Worm (Caenorhabditis elegans) whole organism, L4 larva: ENCODE data around the gene hlh-29.

Experiments
- F26F4.8 ChIP-seq: fragments of 200-800 bp; sonication (Bioruptor generic); conservative IDR thresholded peaks from 2 replicates; pipeline ENCODE4 v1.3.6; 2022; ENCODE audit warnings: missing genetic modification characterization, missing compliant biosample characterization
- F49E8.2 ChIP-seq: sonication (generic microtip); optimal IDR thresholded peaks from 2 replicates; lab custom pipeline; 2016; ENCODE audit warnings: missing compliant biosample characterization, mild to moderate bottlenecking, missing genetic modification characterization, borderline replicate concordance
- Y75B8A.6 ChIP-seq: fragments of 200-800 bp; sonication (Bioruptor generic); IDR thresholded peaks from 2 replicates; pipeline ENCODE4 v1.3.6; 2022; ENCODE audit warnings: missing genetic modification reagents, missing genetic modification characterization, missing compliant biosample characterization
- ZK546.5 ChIP-seq, 2 experiments: sonication (generic microtip); optimal IDR thresholded peaks; 2 replicates each; lab custom pipeline; 2017; ENCODE audit warnings: missing biosample characterization in 2 of 2, missing genetic modification characterization in 2 of 2
- ama-1 ChIP-seq: fragments of 150-350 bp; optimal IDR thresholded peaks from 2 replicates; lab custom pipeline; 2014; ENCODE audit warnings: inconsistent platforms, mixed read lengths
- attf-4 ChIP-seq: sonication (generic microtip); optimal IDR thresholded peaks from 3 replicates; lab custom pipeline; 2017; ENCODE audit warnings: missing biosample characterization, missing genetic modification characterization
- ceh-28 ChIP-seq: fragments of 150-350 bp; optimal IDR thresholded peaks from 2 replicates; lab custom pipeline; 2014; ENCODE audit warnings: missing biosample characterization, missing genetic modification reagents, missing genetic modification characterization
- ceh-44 ChIP-seq: fragments of 200-800 bp; sonication (Bioruptor generic); IDR thresholded peaks from 2 replicates; pipeline ENCODE4 v1.3.6; 2022; ENCODE audit warnings: missing genetic modification reagents, missing genetic modification characterization, missing compliant biosample characterization
- ceh-82 ChIP-seq: sonication (generic microtip); optimal IDR thresholded peaks from 2 replicates; lab custom pipeline; 2017; ENCODE audit warnings: missing biosample characterization, missing genetic modification characterization
- daf-19 ChIP-seq: fragments of 200-800 bp; sonication (Bioruptor generic); conservative IDR thresholded peaks from 2 replicates; pipeline ENCODE4 v1.3.6; 2022; ENCODE audit warnings: missing genetic modification characterization, missing compliant biosample characterization
- daf-8 ChIP-seq: fragments of 200-800 bp; sonication (Bioruptor generic); IDR thresholded peaks from 2 replicates; pipeline ENCODE4 v1.3.6; 2022; ENCODE audit warnings: missing genetic modification characterization, missing compliant biosample characterization
- duxl-1 ChIP-seq: sonication (generic microtip); optimal IDR thresholded peaks from 2 replicates; lab custom pipeline; 2016; ENCODE audit warnings: mild to moderate bottlenecking, missing genetic modification characterization, moderate library complexity, missing compliant biosample characterization; ENCODE audit not compliant: poor library complexity
- egl-27 ChIP-seq: sonication (generic microtip); optimal IDR thresholded peaks from 3 replicates; lab custom pipeline; 2017; ENCODE audit warnings: missing biosample characterization, missing genetic modification reagents, missing genetic modification characterization
- egl-43 ChIP-seq: fragments of 200-800 bp; sonication (Bioruptor generic); IDR thresholded peaks from 2 replicates; pipeline ENCODE4 v1.3.6; 2022; ENCODE audit warnings: missing genetic modification reagents, missing genetic modification characterization, missing compliant biosample characterization
- fkh-10 ChIP-seq: fragments of 150-350 bp; optimal IDR thresholded peaks from 2 replicates; lab custom pipeline; 2014; ENCODE audit warnings: missing biosample characterization, missing genetic modification reagents, missing genetic modification characterization
- fos-1 ChIP-seq: fragments of 150-350 bp; optimal IDR thresholded peaks from 2 replicates; lab custom pipeline; 2014; ENCODE audit warnings: missing biosample characterization, missing genetic modification characterization
- gei-8 ChIP-seq: fragments of 200-800 bp; sonication (Bioruptor generic); optimal IDR thresholded peaks from 2 replicates; lab custom pipeline; 2018; ENCODE audit warnings: mild to moderate bottlenecking, missing genetic modification characterization, missing compliant biosample characterization
- hmg-1.1 ChIP-seq: fragments of 200-800 bp; sonication (Bioruptor generic); IDR thresholded peaks from 2 replicates; pipeline ENCODE4 v1.3.6; 2022; ENCODE audit warnings: missing genetic modification reagents, missing genetic modification characterization, missing compliant biosample characterization
- lim-7 ChIP-seq: fragments of 200-800 bp; sonication (Bioruptor generic); IDR thresholded peaks from 2 replicates; pipeline ENCODE4 v1.3.6; 2022; ENCODE audit warnings: missing genetic modification characterization, missing compliant biosample characterization
- lin-1 ChIP-seq: fragments of 200-800 bp; sonication (Bioruptor generic); IDR thresholded peaks from 2 replicates; pipeline ENCODE4 v1.3.6; 2022; ENCODE audit warnings: missing genetic modification reagents, missing genetic modification characterization, missing compliant biosample characterization
- lin-13 ChIP-seq: fragments of 150-350 bp; optimal IDR thresholded peaks from 2 replicates; lab custom pipeline; 2014; ENCODE audit warnings: missing biosample characterization, missing genetic modification reagents, missing genetic modification characterization
- lin-29 ChIP-seq: fragments of 200-800 bp; sonication (Bioruptor generic); IDR thresholded peaks from 2 replicates; pipeline ENCODE4 v1.3.6; 2022; ENCODE audit warnings: missing genetic modification reagents, missing genetic modification characterization, missing compliant biosample characterization
- lsy-2 ChIP-seq, 2 experiments: fragments of 150-350 bp in 1 of 2; sonication (generic microtip) in 1 of 2; optimal IDR thresholded peaks; 2 replicates each; lab custom pipeline; 2014 to 2017; ENCODE audit warnings: missing biosample characterization in 2 of 2, missing genetic modification characterization in 2 of 2
- madf-9 ChIP-seq: fragments of 200-800 bp; sonication (Bioruptor generic); conservative IDR thresholded peaks from 2 replicates; pipeline ENCODE4 v1.3.6; 2022; ENCODE audit warnings: missing genetic modification reagents, missing genetic modification characterization, missing compliant biosample characterization
- mdl-1 ChIP-seq, 2 experiments: fragments of 150-350 bp in 1 of 2; sonication (generic microtip) in 1 of 2; optimal IDR thresholded peaks; 2 replicates each; lab custom pipeline; 2014 to 2017; ENCODE audit warnings: missing biosample characterization in 2 of 2, missing genetic modification characterization in 2 of 2
- mdt-29 ChIP-seq: fragments of 200-800 bp; sonication (Bioruptor generic); IDR thresholded peaks from 2 replicates; pipeline ENCODE4 v1.3.6; 2022; ENCODE audit warnings: missing genetic modification reagents, missing genetic modification characterization, missing compliant biosample characterization
- mep-1 ChIP-seq: fragments of 150-350 bp; sonication (generic microtip); optimal IDR thresholded peaks from 3 replicates; lab custom pipeline; 2014; ENCODE audit warnings: missing biosample characterization, missing genetic modification characterization
- mes-2 ChIP-seq: sonication (generic microtip); optimal IDR thresholded peaks from 2 replicates; lab custom pipeline; 2016; ENCODE audit warnings: missing genotype, mild to moderate bottlenecking, missing genetic modification characterization, missing compliant biosample characterization; ENCODE audit not compliant: poor library complexity, severe bottlenecking
- mxl-2 ChIP-seq: fragments of 200-800 bp; sonication (Bioruptor generic); conservative IDR thresholded peaks from 2 replicates; pipeline ENCODE4 v1.3.6; 2022; ENCODE audit warnings: missing genetic modification reagents, missing genetic modification characterization, missing compliant biosample characterization
- nhr-10 ChIP-seq: fragments of 150-350 bp; optimal IDR thresholded peaks from 2 replicates; lab custom pipeline; 2014; ENCODE audit warnings: missing biosample characterization, missing genetic modification characterization
- nhr-102 ChIP-seq: sonication (generic microtip); optimal IDR thresholded peaks from 2 replicates; lab custom pipeline; 2016; ENCODE audit warnings: mild to moderate bottlenecking, missing genetic modification characterization, moderate library complexity, missing compliant biosample characterization
- nhr-111 ChIP-seq: fragments of 200-800 bp; sonication (Bioruptor generic); optimal IDR thresholded peaks from 2 replicates; lab custom pipeline; 2018; ENCODE audit warnings: mild to moderate bottlenecking, missing genetic modification characterization, missing compliant biosample characterization
- nhr-41 ChIP-seq: fragments of 200-800 bp; sonication (Bioruptor generic); IDR thresholded peaks from 2 replicates; pipeline ENCODE4 v1.3.6; 2022; ENCODE audit warnings: missing genetic modification reagents, missing genetic modification characterization, missing compliant biosample characterization
- nhr-42 ChIP-seq: fragments of 200-800 bp; sonication (Bioruptor generic); IDR thresholded peaks from 2 replicates; pipeline ENCODE4 v1.3.6; 2022; ENCODE audit warnings: missing genetic modification characterization, missing compliant biosample characterization
- nhr-48 ChIP-seq: sonication (generic microtip); optimal IDR thresholded peaks from 2 replicates; lab custom pipeline; 2016; ENCODE audit warnings: mild to moderate bottlenecking, missing genetic modification characterization, missing compliant biosample characterization
- nhr-6 ChIP-seq: fragments of 150-350 bp; optimal IDR thresholded peaks from 2 replicates; lab custom pipeline; 2014; ENCODE audit warnings: missing biosample characterization, missing genetic modification characterization
- nhr-76 ChIP-seq: fragments of 150-350 bp; optimal IDR thresholded peaks from 2 replicates; lab custom pipeline; 2014; ENCODE audit warnings: missing biosample characterization, missing genetic modification characterization
- nhr-77 ChIP-seq: fragments of 150-350 bp; optimal IDR thresholded peaks from 2 replicates; lab custom pipeline; 2014; ENCODE audit warnings: missing biosample characterization, missing genetic modification characterization
- pha-4 ChIP-seq, 2 experiments: fragments of 150-350 bp in 1 of 2; fragments of 200-800 bp in 1 of 2; sonication (Bioruptor generic) in 1 of 2; IDR thresholded peaks in 1 of 2; optimal IDR thresholded peaks in 1 of 2; 2 replicates each; pipeline versions ENCODE4 v1.3.6 to Lab custom; 2014 to 2022; ENCODE audit warnings: missing genetic modification characterization in 2 of 2, missing genetic modification reagents in 2 of 2, missing biosample characterization in 1 of 2, missing compliant biosample characterization in 1 of 2
- php-3 ChIP-seq: fragments of 200-800 bp; sonication (Bioruptor generic); IDR thresholded peaks from 2 replicates; pipeline ENCODE4 v1.3.6; 2022; ENCODE audit warnings: missing genetic modification reagents, missing genetic modification characterization, missing compliant biosample characterization
- set-16 ChIP-seq: fragments of 200-800 bp; sonication (Bioruptor generic); IDR thresholded peaks from 2 replicates; pipeline ENCODE4 v1.3.6; 2022; ENCODE audit warnings: missing genetic modification reagents, missing genetic modification characterization, missing compliant biosample characterization
- skn-1 ChIP-seq: fragments of 150-350 bp; optimal IDR thresholded peaks from 2 replicates; lab custom pipeline; 2014; ENCODE audit warnings: missing biosample characterization, missing genetic modification characterization
- snpc-4 ChIP-seq: fragments of 150-350 bp; optimal IDR thresholded peaks from 2 replicates; lab custom pipeline; 2014; ENCODE audit warnings: missing biosample characterization, missing genetic modification characterization
- tra-1 ChIP-seq: fragments of 200-800 bp; sonication (Bioruptor generic); IDR thresholded peaks from 2 replicates; pipeline ENCODE4 v1.3.6; 2022; ENCODE audit warnings: missing genetic modification reagents, missing genetic modification characterization, missing compliant biosample characterization
- unc-130 ChIP-seq: sonication (generic microtip); optimal IDR thresholded peaks from 2 replicates; lab custom pipeline; 2016; ENCODE audit warnings: missing genetic modification reagents, missing genetic modification characterization, missing compliant biosample characterization
- unc-39 ChIP-seq: sonication (generic microtip); optimal IDR thresholded peaks from 2 replicates; lab custom pipeline; 2017; ENCODE audit warnings: missing biosample characterization, missing genetic modification characterization
- zfp-2 ChIP-seq: sonication (generic microtip); optimal IDR thresholded peaks from 2 replicates; lab custom pipeline; 2016; ENCODE audit warnings: mild to moderate bottlenecking, missing genetic modification characterization, missing compliant biosample characterization
- zfp-3 ChIP-seq: fragments of 200-800 bp; sonication (Bioruptor generic); conservative IDR thresholded peaks from 2 replicates; pipeline ENCODE4 v1.3.6; 2022; ENCODE audit warnings: missing genetic modification reagents, missing genetic modification characterization, missing compliant biosample characterization
- zip-2 ChIP-seq: fragments of 150-350 bp; optimal IDR thresholded peaks from 2 replicates; lab custom pipeline; 2014; ENCODE audit warnings: missing biosample characterization, missing genetic modification characterization
- ztf-7 ChIP-seq: fragments of 150-350 bp; optimal IDR thresholded peaks from 2 replicates; lab custom pipeline; 2014; ENCODE audit warnings: missing biosample characterization, missing genetic modification characterization

Gene hlh-29

DNA sequence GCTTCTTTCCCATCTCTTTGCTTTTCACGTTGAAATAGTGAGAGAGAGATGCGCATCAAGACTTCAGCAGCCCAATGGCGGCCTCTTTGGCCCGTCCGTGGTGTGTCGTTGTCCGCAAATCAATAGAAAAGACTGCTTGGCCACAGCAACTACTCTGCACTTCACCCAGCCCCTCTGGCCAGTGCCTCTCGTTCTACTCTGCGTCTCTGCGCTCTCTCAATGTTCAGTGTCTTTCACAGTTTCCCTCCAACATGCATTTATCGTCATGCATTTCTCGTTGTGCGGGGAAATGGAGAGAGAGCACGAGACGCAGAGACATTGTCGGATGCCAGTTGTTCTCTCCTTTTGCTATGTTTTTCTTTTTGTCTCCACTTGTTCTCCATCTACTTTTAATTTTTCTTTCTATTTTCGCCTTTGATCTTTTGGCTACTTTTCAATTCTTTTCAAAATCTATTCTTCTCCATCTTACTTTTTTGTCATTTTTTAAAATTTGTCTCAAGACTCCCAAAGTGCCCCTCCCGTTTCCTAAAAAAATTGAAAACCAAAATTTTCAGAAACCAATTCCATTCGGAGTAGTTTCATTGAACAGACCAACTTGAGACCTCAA, 34.8 kb downstream of the hlh-29 start, which contains the start of gene nhr-1 (continued):
- TF ChIP-seq tra-1, result peak; percentile 88
- peak; percentile 29 for TF ChIP-seq nhr-76
- TF ChIP-seq set-16, result peak; percentile 79
- no peak for TF ChIP-seq nhr-42 (GFP tag; lab: Robert Waterston, UW)
- TF ChIP-seq ceh-28 (tag; lab: Kevin White, UChicago), result peak; percentile 52
- TF ChIP-seq zfp-3 (GFP tag; lab: Robert Waterston, UW), result no peak
- no peak for TF ChIP-seq unc-39 (tag; lab: Kevin White, UChicago)
- peak; percentile 68 for TF ChIP-seq mes-2
- peak; percentile 27 for TF ChIP-seq fkh-10 (GFP tag; lab: Kevin White, UChicago)
- TF ChIP-seq ceh-44 (GFP tag; lab: Robert Waterston, UW), result no peak
- peak; percentile 37 for TF ChIP-seq lin-13
- TF ChIP-seq egl-27 (tag; lab: Kevin White, UChicago), result no peak
- TF ChIP-seq zfp-2 (tag; lab: Kevin White, UChicago), result no peak
- no peak for TF ChIP-seq mdt-29
- peak; percentile 82 for TF ChIP-seq nhr-48
- no peak for TF ChIP-seq lin-29 (GFP tag; lab: Robert Waterston, UW)
- peak; percentile 62; the same call in 1 of the 2 replicates for TF ChIP-seq madf-9 (GFP tag; lab: Robert Waterston, UW)
- no peak for TF ChIP-seq F26F4.8 (GFP tag; lab: Robert Waterston, UW)
- TF ChIP-seq ceh-82 (tag; lab: Kevin White, UChicago), result no peak
- TF ChIP-seq nhr-10, result peak; percentile 5
- TF ChIP-seq duxl-1, result no peak
- TF ChIP-seq snpc-4 (tag; lab: Kevin White, UChicago), result no peak
- peak; percentile 88 for TF ChIP-seq hmg-1.1
- TF ChIP-seq lin-1 (GFP tag; lab: Robert Waterston, UW), result peak; percentile 44; the same call in 1 of the 2 replicates
- TF ChIP-seq lim-7 (GFP tag; lab: Robert Waterston, UW), result peak; percentile 57; the same call in 1 of the 2 replicates
- TF ChIP-seq ztf-7 (tag; lab: Kevin White, UChicago), result no peak
- TF ChIP-seq gei-8 (GFP tag; lab: Kevin White, UChicago), result peak; percentile 81
- no peak for TF ChIP-seq ama-1 (lab: Kevin White, UChicago)
- TF ChIP-seq daf-19 (GFP tag; lab: Robert Waterston, UW), result 0 out of 2 replicates have a peak, but pooled peaks have one; percentile 35
- no peak for TF ChIP-seq skn-1 (tag; lab: Kevin White, UChicago)
- TF ChIP-seq nhr-111 (GFP tag; lab: Kevin White, UChicago), result no peak
- no peak for TF ChIP-seq fos-1 (tag; lab: Kevin White, UChicago)
- no peak for TF ChIP-seq php-3 (GFP tag; lab: Robert Waterston, UW)
- TF ChIP-seq daf-8 (GFP tag; lab: Robert Waterston, UW), result no peak
- no peak for TF ChIP-seq nhr-41 (GFP tag; lab: Robert Waterston, UW)
- TF ChIP-seq F49E8.2 (tag; lab: Kevin White, UChicago), result no peak
- no peak for TF ChIP-seq attf-4 (tag; lab: Kevin White, UChicago)
- TF ChIP-seq nhr-6 (tag; lab: Kevin White, UChicago), result peak; percentile 68
- TF ChIP-seq mep-1, result peak; percentile 94
- TF ChIP-seq Y75B8A.6 (GFP tag; lab: Robert Waterston, UW), result no peak
- TF ChIP-seq mxl-2 (GFP tag; lab: Robert Waterston, UW), result no peak
- TF ChIP-seq nhr-102 (tag; lab: Kevin White, UChicago), result peak; percentile 35
- TF ChIP-seq pha-4 (GFP tag; IDR thresholded peaks at IDR 0.05; lab: Robert Waterston, UW), result peak; percentile 16; the same call in 1 of the 2 replicates
- peak; percentile 47 for TF ChIP-seq pha-4 (tag; optimal IDR thresholded peaks at IDR 0.05; lab: Kevin White, UChicago)
- peak; percentile 82 for TF ChIP-seq nhr-77 (tag; lab: Kevin White, UChicago)
- TF ChIP-seq egl-43 (GFP tag; lab: Robert Waterston, UW), result peak; percentile 75
- peak; percentile 79 to 85 for TF ChIP-seq lsy-2 (tag; optimal IDR thresholded peaks at IDR 0.05; lab: Kevin White, UChicago)
- TF ChIP-seq unc-130, result no peak
- TF ChIP-seq mdl-1 (tag; optimal IDR thresholded peaks at IDR 0.05; lab: Kevin White, UChicago), result peak; percentile 89 to 93
- no peak for TF ChIP-seq zip-2 (tag; lab: Kevin White, UChicago)
- TF ChIP-seq ZK546.5 (tag; optimal IDR thresholded peaks at IDR 0.05; lab: Kevin White, UChicago), result no peak
